Fruit fly (Drosophila melanogaster) S2 (cell line): ENCODE data around the gene CG5810.

Experiments
- CG8478 ChIP-seq: fragments of >200 bp; optimal IDR thresholded peaks from 2 replicates; lab custom pipeline; 2018
- CTCF ChIP-seq, 2 experiments: fragments of >200 bp; optimal IDR thresholded peaks; 2 replicates each; lab custom pipeline; 2018

DNA sequence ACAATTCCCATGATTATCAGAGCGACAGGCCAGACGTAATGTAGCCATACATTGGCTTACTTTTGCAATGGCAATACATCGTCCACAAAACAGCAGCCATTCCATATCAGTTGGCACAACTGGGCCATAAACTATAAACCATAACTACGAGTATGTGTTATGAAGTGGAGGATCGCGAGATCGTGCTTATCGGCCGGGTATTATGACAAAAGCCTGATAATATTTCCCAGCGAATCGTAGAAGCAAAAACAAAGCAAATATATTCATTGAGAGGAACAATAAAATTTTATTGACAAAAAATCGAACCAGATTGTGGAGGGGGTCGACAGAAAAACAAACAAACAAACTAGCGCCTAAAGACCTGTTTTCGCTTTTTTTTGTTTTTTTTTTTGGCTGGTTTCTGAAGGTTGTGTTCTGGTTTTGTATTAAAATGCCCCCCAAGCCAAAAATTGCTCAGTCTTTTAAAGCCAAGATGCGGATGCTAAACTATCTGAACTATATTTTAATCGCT lies at the start of gene CG5810:
- TF ChIP-seq CTCF (optimal IDR thresholded peaks at IDR 0.05; lab: Kevin White, UChicago) (no peak), CG8478 (lab: Kevin White, UChicago) (no peak)
